Worm (Caenorhabditis elegans): ENCODE data around the gene ifta-2.

ce11 chrIV:17294489-17294888, 7.3 kb downstream of the ifta-2 start, which contains the start of gene T28F3.5:
- TF ChIP-seq pqm-1 (tag; optimal IDR thresholded peaks at IDR 0.05): no peak
- no peak for TF ChIP-seq lin-15B (tag; optimal IDR thresholded peaks at IDR 0.05)
- no peak for TF ChIP-seq sea-2 (GFP tag; optimal IDR thresholded peaks at IDR 0.05)
- no peak for TF ChIP-seq aly-2 (tag; optimal IDR thresholded peaks at IDR 0.05)
- TF ChIP-seq nhr-25 (tag; optimal IDR thresholded peaks at IDR 0.05): no peak
- TF ChIP-seq fkh-10 (GFP tag; optimal IDR thresholded peaks at IDR 0.05): no peak
- no peak for TF ChIP-seq ama-1 (optimal IDR thresholded peaks at IDR 0.05)

Measured in whole organism, L3 larva.